Fruit fly (Drosophila melanogaster): ENCODE results near the gene CG6712.

Gene CG6712

DNA sequence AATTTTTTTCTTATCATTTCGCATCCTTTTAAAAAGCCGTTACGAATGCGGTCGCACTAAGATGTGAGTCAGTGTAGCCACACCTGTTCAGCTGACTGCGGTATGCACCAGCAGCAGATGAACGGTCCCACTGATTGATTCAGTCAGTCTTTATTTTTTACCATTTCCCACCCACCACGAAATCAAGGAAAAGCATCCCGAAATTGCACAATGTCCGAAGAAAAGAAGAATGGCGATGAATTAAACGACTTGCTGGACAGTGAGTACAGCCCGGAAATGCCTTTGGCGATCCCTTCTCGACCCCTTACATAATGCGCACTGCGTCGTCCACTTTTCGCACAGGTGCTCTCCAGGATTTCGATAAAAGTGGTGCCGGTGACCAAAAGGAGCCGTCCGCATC, 2.7 kb downstream of the CG6712 start (continued):
- no peak for TF ChIP-seq Atf-2 (GFP tag; optimal IDR thresholded peaks at IDR 0.05)
- TF ChIP-seq CG11560 (tag; IDR thresholded peaks at IDR 0.05), result no peak
- no peak for TF ChIP-seq Spps (tag; optimal IDR thresholded peaks at IDR 0.05)
- TF ChIP-seq Awh (GFP tag; IDR thresholded peaks at IDR 0.05), result no peak
- TF ChIP-seq CG9932 (GFP tag; IDR thresholded peaks at IDR 0.05), result no peak
- TF ChIP-seq amos (GFP tag; IDR thresholded peaks at IDR 0.05; ENCODE audit: partially characterized antibody), result peak; percentile 11; the same call in 1 of the 2 replicates
- no peak for TF ChIP-seq nau (GFP tag; optimal IDR thresholded peaks at IDR 0.05)
- no peak for TF ChIP-seq lbe (GFP tag; optimal IDR thresholded peaks at IDR 0.05)
- TF ChIP-seq Ada2b (GFP tag; IDR thresholded peaks at IDR 0.05), result no peak
- no peak for TF ChIP-seq CG6654 (GFP tag; optimal IDR thresholded peaks at IDR 0.05)
- no peak for TF ChIP-seq CG4424 (GFP tag; optimal IDR thresholded peaks at IDR 0.05)
- no peak for TF ChIP-seq al (GFP tag; IDR thresholded peaks at IDR 0.05)
- no peak for TF ChIP-seq CG10366 (GFP tag; IDR thresholded peaks at IDR 0.05)
- TF ChIP-seq wor (GFP tag; IDR thresholded peaks at IDR 0.05), result no peak
- no peak for TF ChIP-seq CG11723 (GFP tag; optimal IDR thresholded peaks at IDR 0.05)
- TF ChIP-seq Gug (GFP tag; IDR thresholded peaks at IDR 0.05), result no peak
- no peak for TF ChIP-seq Kr (GFP tag; optimal IDR thresholded peaks at IDR 0.05)
- TF ChIP-seq CG10209 (GFP tag; optimal IDR thresholded peaks at IDR 0.05), result no peak
- TF ChIP-seq sob (GFP tag; IDR thresholded peaks at IDR 0.05), result no peak
- no peak for TF ChIP-seq CG18619 (GFP tag; optimal IDR thresholded peaks at IDR 0.05)
- no peak for TF ChIP-seq en (GFP tag; optimal IDR thresholded peaks at IDR 0.05)
- no peak for TF ChIP-seq dmrt99B (tag; optimal IDR thresholded peaks at IDR 0.05)
- TF ChIP-seq br (optimal IDR thresholded peaks at IDR 0.05), result no peak
- TF ChIP-seq CG2116 (GFP tag; optimal IDR thresholded peaks at IDR 0.05), result peak; percentile 48
- TF ChIP-seq CG1603 (tag; optimal IDR thresholded peaks at IDR 0.05), result peak; percentile 74
- TF ChIP-seq pb (GFP tag; optimal IDR thresholded peaks at IDR 0.05), result no peak
- TF ChIP-seq ttk (GFP tag; IDR thresholded peaks at IDR 0.05), result no peak
- peak; percentile 70 for TF ChIP-seq ftz-f1 (GFP tag; optimal IDR thresholded peaks at IDR 0.05)
- no peak for TF ChIP-seq CG10321 (GFP tag; IDR thresholded peaks at IDR 0.05)
- TF ChIP-seq HLHmδ (GFP tag; optimal IDR thresholded peaks at IDR 0.05), result no peak
- TF ChIP-seq CG18764 (GFP tag; optimal IDR thresholded peaks at IDR 0.05), result no peak
- no peak for TF ChIP-seq CG7745 (tag; optimal IDR thresholded peaks at IDR 0.05)
- TF ChIP-seq dimm (GFP tag; IDR thresholded peaks at IDR 0.05), result no peak
- no peak for TF ChIP-seq CG4854 (GFP tag; optimal IDR thresholded peaks at IDR 0.05)
- TF ChIP-seq H2.0 (GFP tag; IDR thresholded peaks at IDR 0.05), result no peak
- peak; percentile 85 for TF ChIP-seq CG15514 (GFP tag; optimal IDR thresholded peaks at IDR 0.05)
- no peak for TF ChIP-seq CG4328 (GFP tag; optimal IDR thresholded peaks at IDR 0.05)
- TF ChIP-seq Sry-δ (GFP tag; optimal IDR thresholded peaks at IDR 0.05), result peak; percentile 24
- TF ChIP-seq CG11456 (GFP tag; IDR thresholded peaks at IDR 0.05), result no peak
- TF ChIP-seq Bgb (GFP tag; IDR thresholded peaks at IDR 0.05; ENCODE audit: partially characterized antibody), result peak; percentile 56
- TF ChIP-seq CG4404 (GFP tag; IDR thresholded peaks at IDR 0.05), result no peak
- TF ChIP-seq sr (GFP tag; IDR thresholded peaks at IDR 0.05), result peak; percentile 4; the same call in 1 of the 3 replicates
- no peak for TF ChIP-seq CG11398 (GFP tag; optimal IDR thresholded peaks at IDR 0.05)
- TF ChIP-seq stc (GFP tag; IDR thresholded peaks at IDR 0.05), result no peak
- TF ChIP-seq CG12659 (GFP tag; optimal IDR thresholded peaks at IDR 0.05), result peak; percentile 51
- TF ChIP-seq B-H1 (GFP tag; IDR thresholded peaks at IDR 0.05), result no peak
- TF ChIP-seq HmgD (GFP tag; optimal IDR thresholded peaks at IDR 0.05), result no peak
- no peak for TF ChIP-seq CG12769 (tag; optimal IDR thresholded peaks at IDR 0.05)
- no peak for TF ChIP-seq fd96Cb (tag; optimal IDR thresholded peaks at IDR 0.05)
- no peak for TF ChIP-seq gro (GFP tag; optimal IDR thresholded peaks at IDR 0.05)
- TF ChIP-seq CG11085 (GFP tag; IDR thresholded peaks at IDR 0.05), result no peak
- no peak for TF ChIP-seq CG17385 (GFP tag; optimal IDR thresholded peaks at IDR 0.05)
- TF ChIP-seq trem (tag; optimal IDR thresholded peaks at IDR 0.05), result peak; percentile 53

All from whole organism, embryonic.